Fruit fly (Drosophila melanogaster): ENCODE results near the gene CG8010.

The CG8010 gene

dm6 chrX:19306531-19306930 lies 37.8 kb upstream of the CG8010 start (continued):
- TF ChIP-seq CG10366 (GFP tag; IDR thresholded peaks at IDR 0.05) (no peak), CG8765 (GFP tag; IDR thresholded peaks at IDR 0.05) (no peak), Awh (GFP tag; IDR thresholded peaks at IDR 0.05) (no peak), sob (GFP tag; IDR thresholded peaks at IDR 0.05) (peak; percentile 49; the same call in 1 of the 2 replicates), Rfx (GFP tag; IDR thresholded peaks at IDR 0.05) (0 out of 2 replicates have a peak, but pooled peaks have one; percentile 25), CG6765 (GFP tag; optimal IDR thresholded peaks at IDR 0.05) (peak; percentile 27), zf30C (GFP tag; optimal IDR thresholded peaks at IDR 0.05) (no peak), CG1603 (tag; optimal IDR thresholded peaks at IDR 0.05) (peak; percentile 8), vfl (GFP tag; optimal IDR thresholded peaks at IDR 0.05) (no peak), ind (GFP tag; optimal IDR thresholded peaks at IDR 0.05) (no peak), fu2 (GFP tag; optimal IDR thresholded peaks at IDR 0.05) (no peak), esg (GFP tag; conservative IDR thresholded peaks at IDR 0.05) (no peak), fru (optimal IDR thresholded peaks at IDR 0.05) (no peak), Hmr (GFP tag; optimal IDR thresholded peaks at IDR 0.05) (peak; percentile 62), CG3726 (GFP tag; IDR thresholded peaks at IDR 0.05) (no peak), knrl (GFP tag; IDR thresholded peaks at IDR 0.05; ENCODE audit: partially characterized antibody) (no peak), psq (GFP tag; optimal IDR thresholded peaks at IDR 0.05) (no peak), Pdp1 (GFP tag; optimal IDR thresholded peaks at IDR 0.05) (no peak), cwo (GFP tag; optimal IDR thresholded peaks at IDR 0.05) (peak; percentile 30), Kr (GFP tag; optimal IDR thresholded peaks at IDR 0.05) (no peak), CG14710 (tag; optimal IDR thresholded peaks at IDR 0.05) (no peak), CG5180 (GFP tag; optimal IDR thresholded peaks at IDR 0.05) (peak; percentile 38), CG11085 (GFP tag; IDR thresholded peaks at IDR 0.05) (no peak), CG8359 (GFP tag; optimal IDR thresholded peaks at IDR 0.05; ENCODE audit: borderline replicate concordance) (no peak), CG15696 (tag; optimal IDR thresholded peaks at IDR 0.05) (no peak), Xrp1 (GFP tag; IDR thresholded peaks at IDR 0.05) (no peak), caup (GFP tag; optimal IDR thresholded peaks at IDR 0.05; ENCODE audit: severe bottlenecking) (peak; percentile 32), eve (GFP tag; optimal IDR thresholded peaks at IDR 0.05) (no peak), tap (tag; optimal IDR thresholded peaks at IDR 0.05) (peak; percentile 21), mirr (GFP tag; optimal IDR thresholded peaks at IDR 0.05) (peak; percentile 63), CG12219 (GFP tag; optimal IDR thresholded peaks at IDR 0.05) (no peak), Fer3 (tag; optimal IDR thresholded peaks at IDR 0.05) (peak; percentile 22), Abd-B (GFP tag; optimal IDR thresholded peaks at IDR 0.05) (no peak), CG9437 (GFP tag; optimal IDR thresholded peaks at IDR 0.05) (no peak), Ravus (GFP tag; IDR thresholded peaks at IDR 0.05) (no peak), Atf-2 (GFP tag; optimal IDR thresholded peaks at IDR 0.05) (no peak), unpg (GFP tag; optimal IDR thresholded peaks at IDR 0.05) (peak; percentile 30), hb (GFP tag; IDR thresholded peaks at IDR 0.05; ENCODE audit: partially characterized antibody) (no peak), Fer2 (tag; optimal IDR thresholded peaks at IDR 0.05) (peak; percentile 31), gt (GFP tag; IDR thresholded peaks at IDR 0.05) (no peak), exex (tag; optimal IDR thresholded peaks at IDR 0.05) (peak; percentile 63), Nf-YC (tag; optimal IDR thresholded peaks at IDR 0.05) (peak; percentile 45), klu (GFP tag; IDR thresholded peaks at IDR 0.05) (no peak), CG12769 (tag; optimal IDR thresholded peaks at IDR 0.05) (peak; percentile 57), Hmx (GFP tag; optimal IDR thresholded peaks at IDR 0.05) (no peak), CG7745 (tag; optimal IDR thresholded peaks at IDR 0.05) (no peak), dm (GFP tag; optimal IDR thresholded peaks at IDR 0.05) (no peak), Sox100B (GFP tag; optimal IDR thresholded peaks at IDR 0.05) (no peak), Oaz (GFP tag; IDR thresholded peaks at IDR 0.05) (no peak), Ets65A (GFP tag) (no peak), grau (tag; optimal IDR thresholded peaks at IDR 0.05) (peak; percentile 31)
